Fruit fly (Drosophila melanogaster): ENCODE data around the gene CG11927.

Gene CG11927

dm6 chr2L:4810697-4811490 lies 36.7 kb upstream of the CG11927 start (continued):
- no peak for TF ChIP-seq CG13123 (GFP tag; optimal IDR thresholded peaks at IDR 0.05)
- no peak for TF ChIP-seq Rx (GFP tag; IDR thresholded peaks at IDR 0.05)
- TF ChIP-seq pzg (GFP tag; optimal IDR thresholded peaks at IDR 0.05), result no peak
- TF ChIP-seq NK7.1 (GFP tag; optimal IDR thresholded peaks at IDR 0.05), result peak; percentile 3
- no peak for TF ChIP-seq run (tag; optimal IDR thresholded peaks at IDR 0.05)
- no peak for TF ChIP-seq CG3995 (GFP tag; optimal IDR thresholded peaks at IDR 0.05)
- peak; percentile 50; the same call in 2 of the 3 replicates for TF ChIP-seq tgo (GFP tag; IDR thresholded peaks at IDR 0.05)
- peak; percentile 78 for TF ChIP-seq grau (tag; optimal IDR thresholded peaks at IDR 0.05)
- peak; percentile 60 for TF ChIP-seq CG18476 (GFP tag; optimal IDR thresholded peaks at IDR 0.05)
- no peak for TF ChIP-seq oc (tag; optimal IDR thresholded peaks at IDR 0.05)
- TF ChIP-seq CG8359 (GFP tag; optimal IDR thresholded peaks at IDR 0.05; ENCODE audit: borderline replicate concordance), result peak; percentile 1
- peak; percentile 28; the same call in 1 of the 3 replicates for TF ChIP-seq Mrtf (GFP tag; IDR thresholded peaks at IDR 0.05)
- no peak for TF ChIP-seq cato (GFP tag; optimal IDR thresholded peaks at IDR 0.05; ENCODE audit: borderline replicate concordance)
- no peak for TF ChIP-seq gro (GFP tag; optimal IDR thresholded peaks at IDR 0.05)
- TF ChIP-seq CG7745 (tag; optimal IDR thresholded peaks at IDR 0.05), result no peak
- peak; percentile 72 for TF ChIP-seq CG18599 (GFP tag; optimal IDR thresholded peaks at IDR 0.05)
- peak; percentile 25 for TF ChIP-seq fu2 (GFP tag; optimal IDR thresholded peaks at IDR 0.05)
- TF ChIP-seq slou (GFP tag; optimal IDR thresholded peaks at IDR 0.05), result peak; percentile 57
- peak; percentile 77 for TF ChIP-seq Hmr (GFP tag; optimal IDR thresholded peaks at IDR 0.05)
- TF ChIP-seq Jarid2 (GFP tag; optimal IDR thresholded peaks at IDR 0.05), result peak; percentile 25
- TF ChIP-seq ash1 (GFP tag; optimal IDR thresholded peaks at IDR 0.05), result no peak
- no peak for TF ChIP-seq hkb (optimal IDR thresholded peaks at IDR 0.05)
- peak; percentile 46 for TF ChIP-seq hkb (GFP tag; IDR thresholded peaks at IDR 0.05)
- TF ChIP-seq dati (GFP tag; IDR thresholded peaks at IDR 0.05), result no peak
- no peak for TF ChIP-seq CG12236 (GFP tag; optimal IDR thresholded peaks at IDR 0.05)
- TF ChIP-seq sens (GFP tag), result peak; percentile 92
- peak; percentile 74 for TF ChIP-seq CG13296 (GFP tag; optimal IDR thresholded peaks at IDR 0.05)
- TF ChIP-seq abd-A (tag; optimal IDR thresholded peaks at IDR 0.05), result no peak
- TF ChIP-seq CG11398 (GFP tag; optimal IDR thresholded peaks at IDR 0.05), result no peak
- peak; percentile 16 for TF ChIP-seq gsb-n (tag; optimal IDR thresholded peaks at IDR 0.05)
- TF ChIP-seq CG31388 (GFP tag; optimal IDR thresholded peaks at IDR 0.05), result no peak
- TF ChIP-seq CG7839 (tag; optimal IDR thresholded peaks at IDR 0.05), result peak; percentile 77
- TF ChIP-seq Dref (GFP tag; IDR thresholded peaks at IDR 0.05), result no peak
- peak; percentile 36 for TF ChIP-seq Bteb2 (GFP tag; optimal IDR thresholded peaks at IDR 0.05)
- peak; percentile 54 for TF ChIP-seq CG1529 (GFP tag; optimal IDR thresholded peaks at IDR 0.05)
- TF ChIP-seq CG15011 (GFP tag; optimal IDR thresholded peaks at IDR 0.05), result peak; percentile 25
- TF ChIP-seq pb (GFP tag; optimal IDR thresholded peaks at IDR 0.05), result peak; percentile 2
- TF ChIP-seq HmgZ (tag; optimal IDR thresholded peaks at IDR 0.05), result no peak
- TF ChIP-seq Lim3 (GFP tag; IDR thresholded peaks at IDR 0.05), result no peak
- no peak for TF ChIP-seq B-H2 (GFP tag; optimal IDR thresholded peaks at IDR 0.05)
- no peak for TF ChIP-seq trem (tag; optimal IDR thresholded peaks at IDR 0.05)
- no peak for TF ChIP-seq Gsc (GFP tag; IDR thresholded peaks at IDR 0.05)
- TF ChIP-seq Hr3 (GFP tag; optimal IDR thresholded peaks at IDR 0.05), result peak; percentile 72
- TF ChIP-seq D19A (tag; optimal IDR thresholded peaks at IDR 0.05), result peak; percentile 100
- TF ChIP-seq CG18619 (GFP tag; optimal IDR thresholded peaks at IDR 0.05), result peak; percentile 81
- TF ChIP-seq Six4 (GFP tag; optimal IDR thresholded peaks at IDR 0.05), result peak; percentile 61
- TF ChIP-seq Poxn (GFP tag; IDR thresholded peaks at IDR 0.05), result no peak
- no peak for TF ChIP-seq kay (GFP tag; optimal IDR thresholded peaks at IDR 0.05)
- TF ChIP-seq sc (optimal IDR thresholded peaks at IDR 0.05), result no peak
- TF ChIP-seq sc (GFP tag; optimal IDR thresholded peaks at IDR 0.05), result peak; percentile 75
- no peak for TF ChIP-seq so (GFP tag; IDR thresholded peaks at IDR 0.05)
